Fruit fly (Drosophila melanogaster) whole organism, wandering third instar larva: ENCODE data around the gene Hecw.
A peak's percentile ranks its signal among the peaks of the same experiment; 100 is the strongest.

Experiments
- CG32264 ChIP-seq: fragments of 200-800 bp; sonication (Bioruptor generic); optimal IDR thresholded peaks from 2 replicates; lab custom pipeline; 2016; ENCODE audit warnings: missing biosample characterization, missing genetic modification characterization
- CG9705 ChIP-seq: fragments of 200-800 bp; sonication (Bioruptor generic); optimal IDR thresholded peaks from 2 replicates; lab custom pipeline; 2018; ENCODE audit warnings: missing biosample characterization, mild to moderate bottlenecking, missing genetic modification characterization
- Dfd ChIP-seq: fragments of >200 bp; optimal IDR thresholded peaks from 2 replicates; lab custom pipeline; 2017; ENCODE audit warnings: missing biosample characterization, missing genetic modification characterization
- Dif ChIP-seq: fragments of 200-275, 200-300 bp; sonication (Bioruptor generic); optimal IDR thresholded peaks from 2 replicates; lab custom pipeline; 2018; ENCODE audit warnings: missing biosample characterization, missing genetic modification characterization; ENCODE audit not compliant: partially characterized antibody
- HLH106 ChIP-seq: fragments of 200-800 bp; optimal IDR thresholded peaks from 3 replicates; lab custom pipeline; 2019; ENCODE audit warnings: missing biosample characterization, mild to moderate bottlenecking, missing genetic modification characterization, moderate library complexity
- Hnf4 ChIP-seq: fragments of 200-800 bp; sonication (Bioruptor generic); optimal IDR thresholded peaks from 2 replicates; lab custom pipeline; 2016; ENCODE audit warnings: missing biosample characterization, mild to moderate bottlenecking, missing genetic modification characterization
- Jra ChIP-seq: sonication (Bioruptor generic); optimal IDR thresholded peaks from 2 replicates; lab custom pipeline; 2016; ENCODE audit warnings: missing biosample characterization, missing genetic modification characterization
- Mio ChIP-seq: sonication (Bioruptor generic); optimal IDR thresholded peaks from 2 replicates; lab custom pipeline; 2016; ENCODE audit warnings: missing biosample characterization, missing genetic modification characterization
- Myc ChIP-seq: fragments of >200 bp; optimal IDR thresholded peaks from 2 replicates; lab custom pipeline; 2017
- Rel ChIP-seq, 2 experiments: fragments of 200-800 bp; sonication (Bioruptor generic) in 1 of 2; optimal IDR thresholded peaks; 2 replicates in 1 of 2; 3 replicates in 1 of 2; lab custom pipeline; 2016 to 2019; ENCODE audit warnings: mild to moderate bottlenecking in 2 of 2, missing biosample characterization in 2 of 2, missing genetic modification characterization in 2 of 2, moderate library complexity in 1 of 2
- Sp1 ChIP-seq: fragments of 200-800 bp; sonication (Bioruptor generic); optimal IDR thresholded peaks from 3 replicates; lab custom pipeline; 2019; ENCODE audit warnings: missing biosample characterization, mild to moderate bottlenecking, missing genetic modification characterization, moderate library complexity
- br ChIP-seq: fragments of 200-800 bp; sonication (Bioruptor generic); optimal IDR thresholded peaks from 2 replicates; lab custom pipeline; 2016; ENCODE audit warnings: missing biosample characterization, missing genetic modification characterization
- brk ChIP-seq: fragments of 200-800 bp; sonication (Bioruptor generic); optimal IDR thresholded peaks from 2 replicates; lab custom pipeline; 2016; ENCODE audit warnings: missing biosample characterization, mild to moderate bottlenecking, missing genetic modification characterization
- dl ChIP-seq, 2 experiments: fragments of 175-275, 200-275 bp in 1 of 2; fragments of 200-275 bp in 1 of 2; sonication (Bioruptor generic); optimal IDR thresholded peaks; lab custom pipeline; 2018; ENCODE audit warnings: mild to moderate bottlenecking in 2 of 2, missing biosample characterization in 2 of 2, missing genetic modification characterization in 2 of 2, moderate library complexity in 2 of 2; ENCODE audit not compliant: partially characterized antibody in 2 of 2, insufficient read depth in 1 of 2
- dsf ChIP-seq: sonication (Bioruptor generic); optimal IDR thresholded peaks from 2 replicates; lab custom pipeline; 2016; ENCODE audit warnings: missing biosample characterization, missing genetic modification characterization, borderline replicate concordance
- ey ChIP-seq: fragments of 200-800 bp; sonication (Bioruptor generic); optimal IDR thresholded peaks from 2 replicates; lab custom pipeline; 2016; ENCODE audit warnings: missing biosample characterization, missing genetic modification characterization
- foxo ChIP-seq, 2 experiments: fragments of 200-800 bp; sonication (Bioruptor generic); optimal IDR thresholded peaks; 2 replicates in 1 of 2; 3 replicates in 1 of 2; lab custom pipeline; 2016 to 2017; ENCODE audit warnings: missing biosample characterization in 2 of 2, missing genetic modification characterization in 2 of 2
- h ChIP-seq: fragments of 200-800 bp; sonication (Bioruptor generic); optimal IDR thresholded peaks from 3 replicates; lab custom pipeline; 2016; ENCODE audit warnings: missing biosample characterization, mild to moderate bottlenecking, missing genetic modification characterization
- jim ChIP-seq: fragments of 175-275, 200-325 bp; sonication (Bioruptor generic); optimal IDR thresholded peaks from 2 replicates; lab custom pipeline; 2016; ENCODE audit warnings: missing biosample characterization, mild to moderate bottlenecking, missing genetic modification characterization
- pan ChIP-seq: fragments of >200 bp; optimal IDR thresholded peaks from 2 replicates; lab custom pipeline; 2017
- rgr ChIP-seq: fragments of 200-800 bp; sonication (Bioruptor generic); optimal IDR thresholded peaks from 3 replicates; lab custom pipeline; 2016; ENCODE audit warnings: missing biosample characterization, mild to moderate bottlenecking, missing genetic modification characterization
- sage ChIP-seq: fragments of 200-800 bp; sonication (Bioruptor generic); optimal IDR thresholded peaks from 2 replicates; lab custom pipeline; 2016; ENCODE audit warnings: missing biosample characterization, mild to moderate bottlenecking, missing genetic modification characterization
- tai ChIP-seq: sonication (Bioruptor generic); optimal IDR thresholded peaks from 2 replicates; lab custom pipeline; 2016; ENCODE audit warnings: missing biosample characterization, missing genetic modification characterization
- usp ChIP-seq: fragments of >200 bp; optimal IDR thresholded peaks from 2 replicates; lab custom pipeline; 2017; ENCODE audit warnings: missing biosample characterization, missing genetic modification characterization
- woc ChIP-seq: sonication (Bioruptor generic); optimal IDR thresholded peaks from 2 replicates; lab custom pipeline; 2016; ENCODE audit warnings: missing biosample characterization, mild to moderate bottlenecking, missing genetic modification characterization

Hecw gene

dm6 chrX:9590592-9590991, 18.2 kb upstream of the Hecw start:
- TF ChIP-seq Rel (GFP tag; optimal IDR thresholded peaks at IDR 0.05; lab: Kevin White, UChicago) (no peak), Rel (tag; optimal IDR thresholded peaks at IDR 0.05; lab: Kevin White, UChicago) (peak; percentile 93), ey (GFP tag; lab: Kevin White, UChicago) (no peak)

DNA sequence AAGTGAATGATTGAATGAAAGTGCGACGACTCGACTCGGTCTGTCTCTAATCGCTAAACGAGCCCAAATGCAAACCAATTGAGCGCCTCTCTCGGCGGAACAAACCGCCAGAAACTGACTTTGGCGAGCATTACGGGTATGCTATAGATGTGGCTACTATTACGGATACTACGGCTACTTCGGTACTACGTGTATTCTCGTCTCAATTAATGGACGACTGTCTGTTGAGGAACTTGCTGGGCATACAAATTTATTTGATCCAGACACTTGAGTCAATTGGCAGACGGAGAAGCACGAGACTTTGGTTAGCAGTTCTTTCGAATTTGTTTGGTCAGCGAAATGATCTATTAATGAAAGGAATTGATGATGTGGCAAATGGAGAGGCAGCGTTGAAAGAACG, 14.3 kb upstream of the Hecw start:
- no peak for TF ChIP-seq br (GFP tag; lab: Kevin White, UChicago)
- no peak for TF ChIP-seq rgr (GFP tag; lab: Kevin White, UChicago)
- no peak for TF ChIP-seq dl (GFP tag; optimal IDR thresholded peaks at IDR 0.05; lab: Kevin White, UChicago; ENCODE audit: insufficient read depth in 1 of 2, partially characterized antibody in 2 of 2)
- TF ChIP-seq brk (GFP tag; lab: Kevin White, UChicago) = no peak
- no peak for TF ChIP-seq CG9705 (GFP tag; lab: Kevin White, UChicago)
- TF ChIP-seq Mio (GFP tag; lab: Kevin White, UChicago) = no peak
- TF ChIP-seq jim = no peak
- TF ChIP-seq sage = no peak
- TF ChIP-seq foxo (GFP tag; optimal IDR thresholded peaks at IDR 0.05; lab: Kevin White, UChicago) = no peak
- no peak for TF ChIP-seq HLH106 (tag; lab: Kevin White, UChicago)
- TF ChIP-seq dsf (GFP tag; lab: Kevin White, UChicago) = no peak

DNA sequence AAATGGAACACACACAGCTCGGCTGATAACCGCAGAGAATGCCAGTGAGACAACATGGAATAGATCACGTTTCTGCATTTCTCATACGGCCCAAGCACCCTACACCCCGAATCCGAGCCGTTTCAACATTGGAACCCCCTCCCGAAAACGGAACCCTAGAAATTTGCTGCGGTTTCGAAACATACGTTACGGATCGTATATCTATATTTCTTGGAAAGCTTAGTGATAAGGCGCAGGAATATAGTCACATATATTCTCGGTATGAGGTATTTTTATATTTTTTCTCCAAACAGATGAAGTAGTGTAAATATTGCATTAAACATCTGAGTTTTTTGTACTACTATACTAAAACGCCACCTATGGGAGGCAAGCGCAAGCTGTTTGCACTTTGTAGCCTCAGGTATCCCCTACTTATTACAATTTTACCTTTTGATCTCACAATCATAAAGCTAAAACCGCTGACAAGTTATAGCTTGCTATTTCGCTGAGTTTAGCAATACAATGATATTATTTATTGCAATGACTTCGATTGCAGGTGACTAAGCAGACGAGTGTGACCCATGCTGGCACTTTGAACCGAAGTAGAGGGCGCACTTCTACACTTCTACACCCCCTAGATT, 13.3 kb upstream of the Hecw start:
- TF ChIP-seq CG32264 (GFP tag; lab: Kevin White, UChicago) (no peak), HLH106 (tag; lab: Kevin White, UChicago) (no peak), Myc (lab: Kevin White, UChicago) (no peak), h (GFP tag; lab: Kevin White, UChicago) (no peak), CG9705 (GFP tag; lab: Kevin White, UChicago) (no peak), Dif (GFP tag; lab: Kevin White, UChicago) (no peak), usp (no peak), pan (lab: Kevin White, UChicago) (no peak), woc (no peak), foxo (GFP tag; optimal IDR thresholded peaks at IDR 0.05; lab: Kevin White, UChicago) (no peak), Hnf4 (GFP tag; lab: Kevin White, UChicago) (no peak), Sp1 (no peak), tai (GFP tag; lab: Kevin White, UChicago) (no peak)
- TF ChIP-seq, all 38 proteins: peak for 0

DNA sequence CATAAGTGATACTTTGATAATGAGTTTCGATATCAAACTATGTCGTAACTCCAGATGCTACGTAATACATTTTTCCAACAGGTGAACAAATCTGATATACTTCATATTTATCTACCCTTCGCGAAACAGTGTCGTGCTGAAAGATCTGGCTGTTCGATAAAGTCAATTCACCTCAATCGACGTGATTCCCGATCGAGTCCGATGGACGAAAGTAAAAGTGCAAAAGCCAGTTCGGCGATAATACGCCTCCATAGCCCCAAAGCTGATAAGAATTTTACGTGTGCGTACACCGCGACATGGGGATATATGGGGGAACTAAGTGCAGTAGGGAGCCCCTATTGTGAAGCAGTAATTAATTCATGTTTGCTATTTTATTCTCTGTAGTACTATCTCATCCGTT, 10.6 kb upstream of the Hecw start:
- TF ChIP-seq Sp1 = no peak
- no peak for TF ChIP-seq usp
- no peak for TF ChIP-seq Hnf4 (GFP tag; lab: Kevin White, UChicago)
- TF ChIP-seq ey (GFP tag; lab: Kevin White, UChicago) = no peak
- no peak for TF ChIP-seq woc
- TF ChIP-seq Jra (GFP tag; lab: Kevin White, UChicago) = no peak
- TF ChIP-seq h (GFP tag; lab: Kevin White, UChicago) = peak; percentile 21
- no peak for TF ChIP-seq Rel (GFP tag; optimal IDR thresholded peaks at IDR 0.05; lab: Kevin White, UChicago)
- peak; percentile 89 for TF ChIP-seq Rel (tag; optimal IDR thresholded peaks at IDR 0.05; lab: Kevin White, UChicago)

DNA sequence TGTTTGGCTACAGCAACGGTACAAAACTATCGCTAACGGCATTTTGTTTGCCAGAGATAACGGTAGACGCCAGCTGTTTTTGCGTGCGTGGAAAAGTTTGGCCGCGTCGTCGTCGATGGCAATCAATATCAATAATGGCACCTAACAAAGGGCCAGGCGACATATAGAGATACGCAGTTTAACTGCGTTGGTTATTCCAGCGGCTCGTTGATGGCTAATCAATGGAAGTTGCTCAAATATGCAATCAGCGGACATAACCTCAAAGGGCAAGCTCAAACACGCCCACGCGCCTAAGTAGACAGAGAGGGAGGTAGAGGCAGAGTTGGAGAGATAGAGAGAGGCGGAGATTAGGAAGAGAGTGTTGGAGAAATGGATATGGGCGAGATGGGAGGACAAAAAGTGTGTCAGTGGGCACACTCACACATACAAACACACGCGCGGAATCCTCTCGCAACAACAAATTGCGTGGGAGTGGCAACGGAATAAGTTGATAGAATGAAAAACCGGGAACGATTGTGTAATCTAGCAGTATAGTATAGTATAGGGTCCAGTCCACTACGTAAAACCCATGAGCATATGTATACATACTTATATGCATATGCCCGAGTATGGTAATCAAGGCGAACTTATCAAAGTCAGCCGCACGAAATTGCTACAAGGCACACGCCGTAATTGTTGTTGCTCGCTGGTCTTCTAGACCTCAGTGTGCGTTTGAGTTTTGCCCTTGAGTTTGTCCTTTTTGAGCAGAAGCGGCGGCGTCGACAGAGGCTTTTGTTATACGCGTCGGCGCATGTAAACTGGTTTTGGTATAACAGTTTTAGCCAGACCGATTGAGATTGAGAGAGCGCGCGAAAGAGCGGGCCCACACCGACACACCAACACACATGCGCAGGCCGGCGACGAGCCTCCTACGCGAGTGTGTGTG, 9.3 kb upstream of the Hecw start:
- TF ChIP-seq Dif (GFP tag; lab: Kevin White, UChicago) (peak; percentile 55), Rel (GFP tag; optimal IDR thresholded peaks at IDR 0.05; lab: Kevin White, UChicago) (no peak), Rel (tag; optimal IDR thresholded peaks at IDR 0.05; lab: Kevin White, UChicago) (peak; percentile 2), h (GFP tag; lab: Kevin White, UChicago) (peak; percentile 28), Dfd (GFP tag; lab: Kevin White, UChicago) (no peak)
